Worm (Caenorhabditis elegans) whole organism, young adult: ENCODE results near the gene scl-1.

Experiments
- B0336.3 ChIP-seq: fragments of 200-800 bp; sonication (Bioruptor generic); IDR thresholded peaks from 2 replicates; pipeline ENCODE4 v1.3.6; 2022; ENCODE audit warnings: missing genetic modification characterization, missing compliant biosample characterization
- D2030.7 ChIP-seq: fragments of 200-800 bp; sonication (Bioruptor generic); IDR thresholded peaks from 2 replicates; pipeline ENCODE4 v1.3.6; 2022; ENCODE audit warnings: missing genetic modification reagents, missing genetic modification characterization, missing compliant biosample characterization
- F10E7.11 ChIP-seq: sonication (generic microtip); optimal IDR thresholded peaks from 2 replicates; lab custom pipeline; 2017; ENCODE audit warnings: mild to moderate bottlenecking, missing genetic modification characterization, moderate library complexity, missing compliant biosample characterization
- F22D6.2 ChIP-seq: sonication (generic microtip); optimal IDR thresholded peaks from 2 replicates; lab custom pipeline; 2016; ENCODE audit warnings: mild to moderate bottlenecking, missing genetic modification characterization, missing compliant biosample characterization
- F49E8.2 ChIP-seq: sonication (generic microtip); optimal IDR thresholded peaks from 3 replicates; lab custom pipeline; 2017; ENCODE audit warnings: missing genetic modification characterization, mild to moderate bottlenecking, missing compliant biosample characterization, antibody characterized with exemption, moderate library complexity; ENCODE audit not compliant: insufficient read depth
- F52B5.7 ChIP-seq: sonication (generic microtip); optimal IDR thresholded peaks from 2 replicates; lab custom pipeline; 2016; ENCODE audit warnings: mild to moderate bottlenecking, missing genetic modification characterization, missing compliant biosample characterization
- F57C9.4 ChIP-seq: sonication (generic microtip); optimal IDR thresholded peaks from 2 replicates; lab custom pipeline; 2017; ENCODE audit warnings: mild to moderate bottlenecking, missing genetic modification characterization, missing compliant biosample characterization
- T07F8.4 ChIP-seq: sonication (generic microtip); optimal IDR thresholded peaks from 2 replicates; lab custom pipeline; 2016; ENCODE audit warnings: mild to moderate bottlenecking, missing genetic modification characterization, moderate library complexity, missing compliant biosample characterization
- Y53G8AR.9 ChIP-seq: fragments of 200-800 bp; sonication (Bioruptor generic); conservative IDR thresholded peaks from 2 replicates; pipeline ENCODE4 v1.3.6; 2022; ENCODE audit warnings: missing genetic modification reagents, missing genetic modification characterization, missing compliant biosample characterization
- Y56A3A.18 ChIP-seq: fragments of 200-800 bp; sonication (Bioruptor generic); IDR thresholded peaks from 2 replicates; pipeline ENCODE4 v1.3.6; 2022; ENCODE audit warnings: missing genetic modification reagents, missing genetic modification characterization, missing compliant biosample characterization
- ZK185.1 ChIP-seq: sonication (generic microtip); optimal IDR thresholded peaks from 2 replicates; lab custom pipeline; 2016; ENCODE audit warnings: mild to moderate bottlenecking, missing genetic modification characterization, missing compliant biosample characterization; ENCODE audit not compliant: poor library complexity, severe bottlenecking
- aptf-2 ChIP-seq: fragments of 200-800 bp; sonication (Bioruptor generic); conservative IDR thresholded peaks from 2 replicates; pipeline ENCODE4 v1.3.6; 2022; ENCODE audit warnings: missing genetic modification reagents, missing genetic modification characterization, missing compliant biosample characterization
- aptf-3 ChIP-seq: fragments of 200-800 bp; sonication (Bioruptor generic); IDR thresholded peaks from 2 replicates; pipeline ENCODE4 v1.3.6; 2022; ENCODE audit warnings: missing genetic modification characterization, missing compliant biosample characterization
- atf-7 ChIP-seq: sonication (generic microtip); optimal IDR thresholded peaks from 2 replicates; lab custom pipeline; 2017; ENCODE audit warnings: mild to moderate bottlenecking, missing genetic modification characterization, missing compliant biosample characterization
- bed-1 ChIP-seq: fragments of 200-800 bp; sonication (Bioruptor generic); IDR thresholded peaks from 2 replicates; pipeline ENCODE4 v1.3.6; 2022; ENCODE audit warnings: missing genetic modification reagents, missing genetic modification characterization, missing compliant biosample characterization
- bed-2 ChIP-seq: fragments of 200-800 bp; sonication (Bioruptor generic); IDR thresholded peaks from 2 replicates; pipeline ENCODE4 v1.3.6; 2022; ENCODE audit warnings: missing genetic modification reagents, missing genetic modification characterization, missing compliant biosample characterization
- ccch-3 ChIP-seq: fragments of 200-800 bp; sonication (Bioruptor generic); optimal IDR thresholded peaks from 2 replicates; lab custom pipeline; 2018; ENCODE audit warnings: mild to moderate bottlenecking, missing genetic modification characterization, missing compliant biosample characterization
- cebp-2 ChIP-seq: fragments of 200-800 bp; sonication (Bioruptor generic); IDR thresholded peaks from 2 replicates; pipeline ENCODE4 v1.3.6; 2022; ENCODE audit warnings: missing genetic modification characterization, missing compliant biosample characterization
- ceh-100 ChIP-seq: fragments of 200-800 bp; sonication (Bioruptor generic); IDR thresholded peaks from 2 replicates; pipeline ENCODE4 v1.3.6; 2022; ENCODE audit warnings: missing genetic modification reagents, missing genetic modification characterization, missing compliant biosample characterization
- ceh-40 ChIP-seq: fragments of 200-800 bp; sonication (Bioruptor generic); IDR thresholded peaks from 2 replicates; pipeline ENCODE4 v1.3.6; 2022; ENCODE audit warnings: missing genetic modification characterization, missing compliant biosample characterization
- ceh-79 ChIP-seq: sonication (generic microtip); optimal IDR thresholded peaks from 2 replicates; lab custom pipeline; 2017; ENCODE audit warnings: mild to moderate bottlenecking, missing genetic modification characterization, missing compliant biosample characterization
- ceh-91 ChIP-seq: fragments of 200-800 bp; sonication (Bioruptor generic); IDR thresholded peaks from 2 replicates; pipeline ENCODE4 v1.3.6; 2022; ENCODE audit warnings: missing genetic modification reagents, missing genetic modification characterization, missing compliant biosample characterization
- chd-7 ChIP-seq: sonication (generic microtip); optimal IDR thresholded peaks from 2 replicates; lab custom pipeline; 2016; ENCODE audit warnings: mild to moderate bottlenecking, missing genetic modification characterization, moderate library complexity, missing compliant biosample characterization
- die-1 ChIP-seq: sonication (generic microtip); optimal IDR thresholded peaks from 2 replicates; lab custom pipeline; 2016; ENCODE audit warnings: missing genotype, mild to moderate bottlenecking, missing genetic modification characterization, missing compliant biosample characterization
- dpl-1 ChIP-seq: fragments of 150-350 bp; optimal IDR thresholded peaks from 2 replicates; lab custom pipeline; 2014; ENCODE audit warnings: missing biosample characterization, missing genetic modification reagents, missing genetic modification characterization
- efl-1 ChIP-seq: fragments of 150-350 bp; optimal IDR thresholded peaks from 2 replicates; lab custom pipeline; 2014; ENCODE audit warnings: missing biosample characterization, missing genetic modification reagents, missing genetic modification characterization
- gei-17 ChIP-seq: fragments of 200-800 bp; sonication (Bioruptor generic); optimal IDR thresholded peaks from 2 replicates; lab custom pipeline; 2018; ENCODE audit warnings: mild to moderate bottlenecking, missing genetic modification characterization, missing compliant biosample characterization
- lag-1 ChIP-seq: fragments of 200-800 bp; sonication (Bioruptor generic); IDR thresholded peaks from 2 replicates; pipeline ENCODE4 v1.3.6; 2022; ENCODE audit warnings: missing genetic modification reagents, missing genetic modification characterization, missing compliant biosample characterization
- lin-35 ChIP-seq, 3 experiments: fragments of 150-350 bp in 2 of 3; sonication (generic microtip) in 1 of 3; optimal IDR thresholded peaks; 2 replicates each; lab custom pipeline; 2014 to 2018; ENCODE audit warnings: missing biosample characterization in 3 of 3, missing genetic modification characterization in 3 of 3, missing genetic modification reagents in 3 of 3
- lin-40 ChIP-seq: sonication (generic microtip); optimal IDR thresholded peaks from 2 replicates; lab custom pipeline; 2016; ENCODE audit warnings: missing genetic modification characterization, mild to moderate bottlenecking, missing compliant biosample characterization, missing genotype, missing genetic modification reagents
- madf-3 ChIP-seq: fragments of 200-800 bp; sonication (Bioruptor generic); IDR thresholded peaks from 2 replicates; pipeline ENCODE4 v1.3.6; 2022; ENCODE audit warnings: missing genetic modification reagents, missing genetic modification characterization, missing compliant biosample characterization
- madf-8 ChIP-seq: fragments of 200-800 bp; sonication (Bioruptor generic); conservative IDR thresholded peaks from 2 replicates; pipeline ENCODE4 v1.3.6; 2022; ENCODE audit warnings: missing genetic modification reagents, missing genetic modification characterization, missing compliant biosample characterization
- mcd-1 ChIP-seq: fragments of 200-800 bp; sonication (Bioruptor generic); IDR thresholded peaks from 2 replicates; pipeline ENCODE4 v1.3.6; 2022; ENCODE audit warnings: missing genetic modification reagents, missing genetic modification characterization, missing compliant biosample characterization
- mel-28 ChIP-seq: sonication (generic microtip); optimal IDR thresholded peaks from 2 replicates; lab custom pipeline; 2016; ENCODE audit warnings: borderline replicate concordance, mild to moderate bottlenecking, missing genetic modification characterization, missing compliant biosample characterization
- nhr-179 ChIP-seq: sonication (generic microtip); optimal IDR thresholded peaks from 2 replicates; lab custom pipeline; 2016; ENCODE audit warnings: mild to moderate bottlenecking, missing genetic modification characterization, missing compliant biosample characterization
- nhr-80 ChIP-seq: sonication (generic microtip); optimal IDR thresholded peaks from 2 replicates; lab custom pipeline; 2016; ENCODE audit warnings: missing genetic modification characterization, missing compliant biosample characterization
- nhr-90 ChIP-seq: sonication (generic microtip); optimal IDR thresholded peaks from 2 replicates; lab custom pipeline; 2016; ENCODE audit warnings: missing genotype, mild to moderate bottlenecking, missing genetic modification characterization, missing compliant biosample characterization
- rpc-1 ChIP-seq, 2 experiments: fragments of 150-350 bp in 1 of 2; sonication (generic microtip) in 1 of 2; optimal IDR thresholded peaks; 2 replicates each; lab custom pipeline; 2014 to 2018; ENCODE audit warnings: missing biosample characterization in 1 of 2, missing genetic modification characterization in 1 of 2, missing genetic modification reagents in 1 of 2, missing genotype in 1 of 2
- sea-2 ChIP-seq: fragments of 200-800 bp; sonication (Bioruptor generic); IDR thresholded peaks from 2 replicates; pipeline ENCODE4 v1.3.6; 2022; ENCODE audit warnings: missing genetic modification characterization, missing compliant biosample characterization
- snpc-1.1 ChIP-seq: sonication (generic microtip); optimal IDR thresholded peaks from 2 replicates; lab custom pipeline; 2017; ENCODE audit warnings: missing genetic modification characterization, mild to moderate bottlenecking, missing compliant biosample characterization, antibody characterized with exemption, moderate library complexity, missing genotype, missing genetic modification reagents; ENCODE audit not compliant: insufficient read depth
- snpc-3.4 ChIP-seq: sonication (generic microtip); optimal IDR thresholded peaks from 2 replicates; lab custom pipeline; 2017; ENCODE audit warnings: missing genetic modification characterization, mild to moderate bottlenecking, missing compliant biosample characterization, antibody characterized with exemption, moderate library complexity, missing genotype, missing genetic modification reagents
- somi-1 ChIP-seq: fragments of 200-800 bp; sonication (Bioruptor generic); optimal IDR thresholded peaks from 2 replicates; lab custom pipeline; 2018; ENCODE audit warnings: mild to moderate bottlenecking, missing genetic modification characterization, missing compliant biosample characterization
- tlf-1 ChIP-seq: fragments of 200-800 bp; sonication (Bioruptor generic); optimal IDR thresholded peaks from 2 replicates; lab custom pipeline; 2018; ENCODE audit warnings: mild to moderate bottlenecking, missing genetic modification characterization, missing compliant biosample characterization
- unc-62 ChIP-seq: fragments of 150-350 bp; optimal IDR thresholded peaks from 2 replicates; lab custom pipeline; 2014; ENCODE audit warnings: missing biosample characterization, missing genetic modification reagents, missing genetic modification characterization
- zfh-2 ChIP-seq: fragments of 200-800 bp; sonication (Bioruptor generic); conservative IDR thresholded peaks from 2 replicates; pipeline ENCODE4 v1.3.6; 2022; ENCODE audit warnings: missing genetic modification reagents, missing genetic modification characterization, missing compliant biosample characterization
- ztf-22 ChIP-seq: fragments of 200-800 bp; sonication (Bioruptor generic); optimal IDR thresholded peaks from 2 replicates; lab custom pipeline; 2018; ENCODE audit warnings: mild to moderate bottlenecking, missing genetic modification characterization, moderate library complexity, missing compliant biosample characterization
- ztf-26 ChIP-seq: sonication (generic microtip); optimal IDR thresholded peaks from 2 replicates; lab custom pipeline; 2017; ENCODE audit warnings: missing genetic modification characterization, missing compliant biosample characterization
- ztf-28 ChIP-seq: fragments of 200-800 bp; sonication (Bioruptor generic); IDR thresholded peaks from 2 replicates; pipeline ENCODE4 v1.3.6; 2022; ENCODE audit warnings: missing genetic modification reagents, missing genetic modification characterization, missing compliant biosample characterization
- ztf-3 ChIP-seq: fragments of 200-800 bp; sonication (Bioruptor generic); optimal IDR thresholded peaks from 2 replicates; lab custom pipeline; 2018; ENCODE audit warnings: mild to moderate bottlenecking, missing genetic modification characterization, missing compliant biosample characterization

The scl-1 gene

ce11 chrIV:13096778-13097177 is 40.7 kb downstream of the scl-1 start (continued):
- peak; percentile 86 for TF ChIP-seq F49E8.2 (tag; lab: Kevin White, UChicago)
- TF ChIP-seq cebp-2 (GFP tag; lab: Robert Waterston, UW): no peak
- TF ChIP-seq ceh-100 (GFP tag; lab: Robert Waterston, UW): no peak
- no peak for TF ChIP-seq die-1 (tag; lab: Kevin White, UChicago)
- no peak for TF ChIP-seq aptf-2 (GFP tag; lab: Robert Waterston, UW)
- TF ChIP-seq mcd-1 (GFP tag; lab: Robert Waterston, UW): no peak
- peak; percentile 63 for TF ChIP-seq B0336.3
- no peak for TF ChIP-seq aptf-3 (GFP tag; lab: Robert Waterston, UW)
- TF ChIP-seq madf-3 (GFP tag; lab: Robert Waterston, UW): 0 out of 2 replicates have a peak, but pooled peaks have one; percentile 16
- peak; percentile 19 for TF ChIP-seq chd-7
- no peak; the same call in 1 of the 2 replicates for TF ChIP-seq Y53G8AR.9 (GFP tag; lab: Robert Waterston, UW)
- TF ChIP-seq nhr-90 (tag; lab: Kevin White, UChicago): peak; percentile 4
- TF ChIP-seq lin-35 (GFP tag; optimal IDR thresholded peaks at IDR 0.05; lab: Kevin White, UChicago): no peak
- TF ChIP-seq bed-1 (GFP tag; lab: Robert Waterston, UW): no peak
- TF ChIP-seq ztf-26 (tag; lab: Kevin White, UChicago): no peak
- no peak for TF ChIP-seq F57C9.4 (tag; lab: Kevin White, UChicago)
- no peak for TF ChIP-seq F10E7.11 (tag; lab: Kevin White, UChicago)
- no peak for TF ChIP-seq gei-17 (GFP tag; lab: Kevin White, UChicago)
- no peak for TF ChIP-seq somi-1
- 0 out of 2 replicates have a peak, but pooled peaks have one; percentile 8 for TF ChIP-seq ceh-91 (GFP tag; lab: Robert Waterston, UW)
- no peak for TF ChIP-seq nhr-179 (tag; lab: Kevin White, UChicago)
- TF ChIP-seq ceh-79: no peak
- TF ChIP-seq nhr-80 (tag; lab: Kevin White, UChicago): no peak
- no peak for TF ChIP-seq bed-2 (GFP tag; lab: Robert Waterston, UW)
- TF ChIP-seq D2030.7 (GFP tag; lab: Robert Waterston, UW): peak; percentile 20; the same call in 1 of the 2 replicates
- no peak for TF ChIP-seq ztf-28 (GFP tag; lab: Robert Waterston, UW)
- TF ChIP-seq ceh-40 (GFP tag; lab: Robert Waterston, UW): no peak
- TF ChIP-seq lag-1: no peak
- no peak for TF ChIP-seq rpc-1 (optimal IDR thresholded peaks at IDR 0.05; lab: Kevin White, UChicago)
- TF ChIP-seq rpc-1 (tag; optimal IDR thresholded peaks at IDR 0.05; lab: Kevin White, UChicago): no peak
- no peak for TF ChIP-seq tlf-1 (GFP tag; lab: Kevin White, UChicago)
- TF ChIP-seq sea-2 (GFP tag; lab: Robert Waterston, UW): no peak
- no peak for TF ChIP-seq F22D6.2
- no peak for TF ChIP-seq atf-7 (tag; lab: Kevin White, UChicago)
- TF ChIP-seq zfh-2 (GFP tag; lab: Robert Waterston, UW): no peak
- TF ChIP-seq madf-8 (GFP tag; lab: Robert Waterston, UW): no peak
- TF ChIP-seq lin-40 (tag; lab: Kevin White, UChicago): no peak
- TF ChIP-seq snpc-3.4 (tag; lab: Kevin White, UChicago): peak; percentile 34
- TF ChIP-seq dpl-1: no peak
- TF ChIP-seq unc-62 (GFP tag; lab: Kevin White, UChicago): no peak
- TF ChIP-seq T07F8.4 (tag; lab: Kevin White, UChicago): no peak
- TF ChIP-seq snpc-1.1 (tag; lab: Kevin White, UChicago): no peak
- TF ChIP-seq F52B5.7: no peak
- no peak for TF ChIP-seq ztf-3 (GFP tag; lab: Kevin White, UChicago)
- TF ChIP-seq efl-1: no peak
- no peak for TF ChIP-seq ztf-22 (GFP tag; lab: Kevin White, UChicago)
- TF ChIP-seq ccch-3 (GFP tag; lab: Kevin White, UChicago): no peak
- TF ChIP-seq ZK185.1: peak; percentile 60
- no peak for TF ChIP-seq Y56A3A.18 (GFP tag; lab: Robert Waterston, UW)
- no peak for TF ChIP-seq mel-28
